Fruit fly (Drosophila melanogaster) whole organism, adult: ENCODE measurements around the gene Mtr3.

ENCODE experiments used
- CG11617 ChIP-seq: fragments of 200-800 bp; sonication (Bioruptor generic); optimal IDR thresholded peaks from 2 replicates; lab custom pipeline; 2017; ENCODE audit warnings: mild to moderate bottlenecking, missing biosample characterization, missing genetic modification reagents, missing genetic modification characterization
- CG12768 ChIP-seq: fragments of 200-800 bp; sonication (Bioruptor generic); optimal IDR thresholded peaks from 2 replicates; lab custom pipeline; 2017; ENCODE audit warnings: missing biosample characterization, missing genetic modification characterization, mild to moderate bottlenecking, moderate library complexity, missing genetic modification reagents
- CG14711 ChIP-seq: fragments of 200-800 bp; sonication (Bioruptor generic); optimal IDR thresholded peaks from 2 replicates; lab custom pipeline; 2018; ENCODE audit warnings: missing biosample characterization, mild to moderate bottlenecking, missing genetic modification characterization, moderate library complexity
- CG1620 ChIP-seq: fragments of 200-800 bp; sonication (Bioruptor generic); optimal IDR thresholded peaks from 2 replicates; lab custom pipeline; 2016; ENCODE audit warnings: missing biosample characterization, missing genetic modification characterization
- CG33017 ChIP-seq: fragments of 200-800 bp; sonication (Bioruptor generic); optimal IDR thresholded peaks from 2 replicates; lab custom pipeline; 2018; ENCODE audit warnings: missing biosample characterization, mild to moderate bottlenecking, missing genetic modification characterization, moderate library complexity
- CG5204 ChIP-seq: fragments of 200-800 bp; sonication (Bioruptor generic); optimal IDR thresholded peaks from 2 replicates; lab custom pipeline; 2016; ENCODE audit warnings: missing biosample characterization, missing genetic modification characterization
- CG7045 ChIP-seq: fragments of 200-800 bp; sonication (Bioruptor generic); optimal IDR thresholded peaks from 2 replicates; lab custom pipeline; 2017; ENCODE audit warnings: missing biosample characterization, mild to moderate bottlenecking, missing genetic modification characterization
- CG7101 ChIP-seq: fragments of 200-800 bp; sonication (Bioruptor generic); optimal IDR thresholded peaks from 2 replicates; lab custom pipeline; 2018; ENCODE audit warnings: missing biosample characterization, mild to moderate bottlenecking, missing genetic modification characterization, moderate library complexity
- Clk ChIP-seq: fragments of 200-800 bp; sonication (Bioruptor generic); optimal IDR thresholded peaks from 2 replicates; lab custom pipeline; 2017; ENCODE audit warnings: missing biosample characterization, missing genetic modification characterization
- Crg-1 ChIP-seq: fragments of 200-800 bp; sonication (Bioruptor generic); optimal IDR thresholded peaks from 2 replicates; lab custom pipeline; 2016; ENCODE audit warnings: missing biosample characterization, missing genetic modification characterization
- Hr96 ChIP-seq: fragments of 200-800 bp; sonication (Bioruptor generic); optimal IDR thresholded peaks from 2 replicates; lab custom pipeline; 2016; ENCODE audit warnings: missing biosample characterization, missing genetic modification characterization
- Mnt ChIP-seq: fragments of 200-800 bp; sonication (Bioruptor generic); optimal IDR thresholded peaks from 2 replicates; lab custom pipeline; 2016; ENCODE audit warnings: missing biosample characterization, mild to moderate bottlenecking, missing genetic modification characterization
- bab1 ChIP-seq: fragments of 200-800 bp; sonication (Bioruptor generic); optimal IDR thresholded peaks from 3 replicates; lab custom pipeline; 2019; ENCODE audit warnings: missing biosample characterization, mild to moderate bottlenecking, missing genetic modification characterization, moderate library complexity
- cic ChIP-seq: fragments of 200-800 bp; sonication (Bioruptor generic); optimal IDR thresholded peaks from 2 replicates; lab custom pipeline; 2017; ENCODE audit warnings: missing biosample characterization, mild to moderate bottlenecking, missing genetic modification characterization, moderate library complexity
- cnc ChIP-seq, 2 experiments: fragments of >200 bp; optimal IDR thresholded peaks; 2 replicates each; lab custom pipeline; 2017
- kay ChIP-seq: fragments of 200-800 bp; sonication (Bioruptor generic); peaks from one replicate; lab custom pipeline; 2016; ENCODE audit warnings: missing biosample characterization, missing genetic modification characterization, borderline replicate concordance
- ovo ChIP-seq: fragments of 200-800 bp; sonication (Bioruptor generic); optimal IDR thresholded peaks from 2 replicates; lab custom pipeline; 2016; ENCODE audit warnings: missing biosample characterization, missing genetic modification characterization
- pad ChIP-seq: fragments of 200-800 bp; sonication (Bioruptor generic); optimal IDR thresholded peaks from 3 replicates; lab custom pipeline; 2017; ENCODE audit warnings: missing biosample characterization, missing genetic modification characterization, mild to moderate bottlenecking, moderate library complexity, missing genetic modification reagents
- tj ChIP-seq: fragments of 200-800 bp; sonication (Bioruptor generic); optimal IDR thresholded peaks from 3 replicates; lab custom pipeline; 2017; ENCODE audit warnings: missing biosample characterization, mild to moderate bottlenecking, missing genetic modification characterization, moderate library complexity
- toe ChIP-seq: fragments of 200-800 bp; sonication (Bioruptor generic); optimal IDR thresholded peaks from 2 replicates; lab custom pipeline; 2016; ENCODE audit warnings: missing biosample characterization, missing genetic modification characterization

The Mtr3 gene

DNA sequence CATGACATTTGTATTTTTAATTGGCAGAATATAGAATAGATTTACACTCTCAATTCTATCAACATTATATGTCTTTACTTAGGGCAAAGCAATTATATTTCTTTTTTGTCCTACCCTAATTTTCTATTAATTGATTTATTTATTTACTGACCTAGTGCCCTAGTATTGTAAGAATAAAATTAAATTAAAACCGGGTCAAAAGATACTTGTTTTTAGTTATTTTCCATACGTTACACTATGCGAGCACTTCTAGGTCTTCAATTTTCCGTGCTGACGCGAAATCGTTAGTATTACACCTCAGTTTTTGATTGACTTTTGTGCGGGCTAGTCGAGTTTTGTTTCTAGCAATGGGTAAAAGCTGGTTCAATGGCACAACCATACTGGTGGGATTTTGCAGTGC is 17.9 kb upstream of the Mtr3 start, which contains the start of gene CG46462:
TSS of gene CG46462 (plus strand) at position 301 of the 400 bp plus-strand sequence.
- TF ChIP-seq toe (GFP tag; lab: Kevin White, UChicago) (no peak), Hr96 (GFP tag; lab: Kevin White, UChicago) (no peak), Mnt (GFP tag; lab: Kevin White, UChicago) (no peak), CG14711 (tag; lab: Kevin White, UChicago) (no peak), cnc (optimal IDR thresholded peaks at IDR 0.05; lab: Kevin White, UChicago) (no peak), CG5204 (GFP tag; lab: Kevin White, UChicago) (no peak), cic (GFP tag; lab: Kevin White, UChicago) (no peak), CG1620 (GFP tag; lab: Kevin White, UChicago) (no peak)

dm6 chr3L:19929719-19930334 is 16.3 kb upstream of the Mtr3 start:
- TF ChIP-seq CG33017 (tag; lab: Kevin White, UChicago) = no peak
- no peak for TF ChIP-seq cnc (optimal IDR thresholded peaks at IDR 0.05; lab: Kevin White, UChicago)
- TF ChIP-seq kay (GFP tag; lab: Kevin White, UChicago) = peak; percentile 97
- peak; percentile 30 for TF ChIP-seq CG7045 (GFP tag; lab: Kevin White, UChicago)
- TF ChIP-seq CG7101 (tag; lab: Kevin White, UChicago) = no peak
- no peak for TF ChIP-seq bab1 (GFP tag; lab: Kevin White, UChicago)
- no peak for TF ChIP-seq Crg-1 (GFP tag; lab: Kevin White, UChicago)
- TF ChIP-seq tj (GFP tag; lab: Kevin White, UChicago) = no peak
- no peak for TF ChIP-seq toe (GFP tag; lab: Kevin White, UChicago)
- no peak for TF ChIP-seq CG5204 (GFP tag; lab: Kevin White, UChicago)
- TF ChIP-seq Mnt (GFP tag; lab: Kevin White, UChicago) = peak; percentile 56
- no peak for TF ChIP-seq Hr96 (GFP tag; lab: Kevin White, UChicago)
- TF ChIP-seq pad (GFP tag; lab: Kevin White, UChicago) = no peak
- no peak for TF ChIP-seq CG1620 (GFP tag; lab: Kevin White, UChicago)
- no peak for TF ChIP-seq CG11617 (GFP tag; lab: Kevin White, UChicago)
- peak; percentile 17 for TF ChIP-seq ovo (GFP tag; lab: Kevin White, UChicago)
- no peak for TF ChIP-seq Clk (GFP tag; lab: Kevin White, UChicago)
- TF ChIP-seq CG14711 (tag; lab: Kevin White, UChicago) = no peak
- peak; percentile 54 for TF ChIP-seq CG12768
- peak; percentile 89 for TF ChIP-seq cic (GFP tag; lab: Kevin White, UChicago)

dm6 chr3L:19929051-19929718 is 15.7 kb upstream of the Mtr3 start:
- TF ChIP-seq Hr96 (GFP tag; lab: Kevin White, UChicago) = no peak
- no peak for TF ChIP-seq bab1 (GFP tag; lab: Kevin White, UChicago)
- peak; percentile 19 for TF ChIP-seq cic (GFP tag; lab: Kevin White, UChicago)
- no peak for TF ChIP-seq CG12768
- no peak for TF ChIP-seq CG33017 (tag; lab: Kevin White, UChicago)
- no peak for TF ChIP-seq CG1620 (GFP tag; lab: Kevin White, UChicago)
- TF ChIP-seq CG14711 (tag; lab: Kevin White, UChicago) = peak; percentile 23
- no peak for TF ChIP-seq CG5204 (GFP tag; lab: Kevin White, UChicago)
- TF ChIP-seq CG11617 (GFP tag; lab: Kevin White, UChicago) = peak; percentile 26
- no peak for TF ChIP-seq kay (GFP tag; lab: Kevin White, UChicago)
- no peak for TF ChIP-seq pad (GFP tag; lab: Kevin White, UChicago)
- TF ChIP-seq cnc (optimal IDR thresholded peaks at IDR 0.05; lab: Kevin White, UChicago) = no peak
- peak; percentile 19 for TF ChIP-seq tj (GFP tag; lab: Kevin White, UChicago)
- TF ChIP-seq CG7045 (GFP tag; lab: Kevin White, UChicago) = no peak
- TF ChIP-seq toe (GFP tag; lab: Kevin White, UChicago) = no peak
- TF ChIP-seq Crg-1 (GFP tag; lab: Kevin White, UChicago) = no peak
- no peak for TF ChIP-seq Mnt (GFP tag; lab: Kevin White, UChicago)
- no peak for TF ChIP-seq ovo (GFP tag; lab: Kevin White, UChicago)
- no peak for TF ChIP-seq Clk (GFP tag; lab: Kevin White, UChicago)
- TF ChIP-seq CG7101 (tag; lab: Kevin White, UChicago) = peak; percentile 10

dm6 chr3L:19928435-19929011 is 15.0 kb upstream of the Mtr3 start, which contains the start of the genes CG8004 and RhoGDI:
CG8004 (minus strand) TSS chr3L:19928508.
RhoGDI (plus strand) TSS chr3L:19928743.
- peak; percentile 65 for TF ChIP-seq CG33017 (tag; lab: Kevin White, UChicago)
- TF ChIP-seq Clk (GFP tag; lab: Kevin White, UChicago) = peak; percentile 28
- TF ChIP-seq Hr96 (GFP tag; lab: Kevin White, UChicago) = peak; percentile 63
- TF ChIP-seq kay (GFP tag; lab: Kevin White, UChicago) = no peak
- peak; percentile 76 for TF ChIP-seq toe (GFP tag; lab: Kevin White, UChicago)
- TF ChIP-seq CG1620 (GFP tag; lab: Kevin White, UChicago) = peak; percentile 79
- TF ChIP-seq CG7101 (tag; lab: Kevin White, UChicago) = peak; percentile 75
- TF ChIP-seq tj (GFP tag; lab: Kevin White, UChicago) = peak; percentile 7
- TF ChIP-seq CG5204 (GFP tag; lab: Kevin White, UChicago) = no peak
- TF ChIP-seq CG7045 (GFP tag; lab: Kevin White, UChicago) = peak; percentile 42
- TF ChIP-seq cic (GFP tag; lab: Kevin White, UChicago) = no peak
- no peak for TF ChIP-seq pad (GFP tag; lab: Kevin White, UChicago)
- TF ChIP-seq CG12768 = peak; percentile 43
- TF ChIP-seq Crg-1 (GFP tag; lab: Kevin White, UChicago) = peak; percentile 6
- TF ChIP-seq CG11617 (GFP tag; lab: Kevin White, UChicago) = peak; percentile 62
- peak; percentile 74 for TF ChIP-seq CG14711 (tag; lab: Kevin White, UChicago)
- TF ChIP-seq Mnt (GFP tag; lab: Kevin White, UChicago) = no peak
- TF ChIP-seq ovo (GFP tag; lab: Kevin White, UChicago) = peak; percentile 31
- peak; percentile 66 for TF ChIP-seq bab1 (GFP tag; lab: Kevin White, UChicago)
